Fruit fly (Drosophila melanogaster) whole organism, adult: Measurements from ENCODE around the gene CG14668.

Experiments used
- CG33017 ChIP-seq: fragments of 200-800 bp; sonication (Bioruptor generic); optimal IDR thresholded peaks from 2 replicates; lab custom pipeline; 2018; ENCODE audit warnings: missing biosample characterization, mild to moderate bottlenecking, missing genetic modification characterization, moderate library complexity
- CG5204 ChIP-seq: fragments of 200-800 bp; sonication (Bioruptor generic); optimal IDR thresholded peaks from 2 replicates; lab custom pipeline; 2016; ENCODE audit warnings: missing biosample characterization, missing genetic modification characterization
- CG7045 ChIP-seq: fragments of 200-800 bp; sonication (Bioruptor generic); optimal IDR thresholded peaks from 2 replicates; lab custom pipeline; 2017; ENCODE audit warnings: missing biosample characterization, mild to moderate bottlenecking, missing genetic modification characterization
- cnc ChIP-seq, 2 experiments: fragments of >200 bp; optimal IDR thresholded peaks; 2 replicates each; lab custom pipeline; 2017
- kay ChIP-seq: fragments of 200-800 bp; sonication (Bioruptor generic); peaks from one replicate; lab custom pipeline; 2016; ENCODE audit warnings: missing biosample characterization, missing genetic modification characterization, borderline replicate concordance
- ovo ChIP-seq: fragments of 200-800 bp; sonication (Bioruptor generic); optimal IDR thresholded peaks from 2 replicates; lab custom pipeline; 2016; ENCODE audit warnings: missing biosample characterization, missing genetic modification characterization
- tj ChIP-seq: fragments of 200-800 bp; sonication (Bioruptor generic); optimal IDR thresholded peaks from 3 replicates; lab custom pipeline; 2017; ENCODE audit warnings: missing biosample characterization, mild to moderate bottlenecking, missing genetic modification characterization, moderate library complexity

dm6 chr3R:5395210-5395609, 7.7 kb upstream of the CG14668 start:
- no peak for TF ChIP-seq CG5204
- TF ChIP-seq ovo (GFP tag; lab: Kevin White, UChicago) = no peak
- TF ChIP-seq CG7045 = no peak
- no peak for TF ChIP-seq kay (GFP tag; lab: Kevin White, UChicago)
- TF ChIP-seq cnc (optimal IDR thresholded peaks at IDR 0.05; lab: Kevin White, UChicago) = no peak
- TF ChIP-seq CG33017 (tag; lab: Kevin White, UChicago) = no peak
- TF ChIP-seq tj (GFP tag; lab: Kevin White, UChicago) = no peak
